Worm (Caenorhabditis elegans) whole organism, L3 larva: Measurements from ENCODE around the gene Y27F2A.9.
"Not testable (repeated sequence)": the region's sequence is repeated elsewhere in the genome, so short reads cannot be mapped to it uniquely, and the experiment has no call there.

Experiments used
- R02D3.7 ChIP-seq: fragments of 150-350 bp; optimal IDR thresholded peaks from 2 replicates; lab custom pipeline; 2014; ENCODE audit warnings: missing biosample characterization, missing genetic modification characterization
- ceh-16 ChIP-seq: sonication (generic microtip); optimal IDR thresholded peaks from 2 replicates; lab custom pipeline; 2017; ENCODE audit warnings: missing biosample characterization, missing genetic modification characterization
- ceh-28 ChIP-seq: fragments of 150-350 bp; optimal IDR thresholded peaks from 2 replicates; lab custom pipeline; 2014; ENCODE audit warnings: missing biosample characterization, missing genetic modification reagents, missing genetic modification characterization
- ceh-82 ChIP-seq: fragments of 150-350 bp; optimal IDR thresholded peaks from 2 replicates; lab custom pipeline; 2014; ENCODE audit warnings: missing biosample characterization, missing genetic modification characterization
- ceh-9 ChIP-seq: sonication (generic microtip); optimal IDR thresholded peaks from 2 replicates; lab custom pipeline; 2018; ENCODE audit warnings: missing biosample characterization, missing genetic modification characterization
- egl-27 ChIP-seq: sonication (generic microtip); optimal IDR thresholded peaks from 4 replicates; lab custom pipeline; 2017; ENCODE audit warnings: missing biosample characterization, missing genetic modification reagents, missing genetic modification characterization
- elt-1 ChIP-seq: fragments of 150-350 bp; optimal IDR thresholded peaks from 2 replicates; lab custom pipeline; 2014; ENCODE audit warnings: missing biosample characterization, missing genetic modification characterization
- elt-2 ChIP-seq: sonication (generic microtip); optimal IDR thresholded peaks from 2 replicates; lab custom pipeline; 2016; ENCODE audit warnings: missing genetic modification reagents, mild to moderate bottlenecking, missing genetic modification characterization, missing compliant biosample characterization
- elt-3 ChIP-seq, 3 experiments: fragments of 150-350 bp in 1 of 3; sonication (generic microtip) in 2 of 3; optimal IDR thresholded peaks; 2 replicates in 2 of 3; 4 replicates in 1 of 3; lab custom pipeline; 2014 to 2017; ENCODE audit warnings: missing biosample characterization in 3 of 3, missing genetic modification characterization in 3 of 3
- fkh-10 ChIP-seq: sonication (generic microtip); optimal IDR thresholded peaks from 2 replicates; lab custom pipeline; 2017; ENCODE audit warnings: missing biosample characterization, missing genetic modification reagents, missing genetic modification characterization
- fkh-2 ChIP-seq: fragments of 150-350 bp; optimal IDR thresholded peaks from 2 replicates; lab custom pipeline; 2014; ENCODE audit warnings: missing biosample characterization, missing genetic modification reagents, missing genetic modification characterization
- hmg-11 ChIP-seq: sonication (generic microtip); optimal IDR thresholded peaks from 2 replicates; lab custom pipeline; 2016; ENCODE audit warnings: missing genetic modification characterization, missing compliant biosample characterization
- lin-15B ChIP-seq: fragments of 150-350 bp; optimal IDR thresholded peaks from 2 replicates; lab custom pipeline; 2014; ENCODE audit warnings: missing biosample characterization, missing genetic modification characterization
- lin-39 ChIP-seq: fragments of 150-350 bp; optimal IDR thresholded peaks from 2 replicates; lab custom pipeline; 2018; ENCODE audit warnings: missing biosample characterization, missing genetic modification reagents, missing genetic modification characterization
- lsy-12 ChIP-seq: sonication (generic microtip); optimal IDR thresholded peaks from 2 replicates; lab custom pipeline; 2016; ENCODE audit warnings: mild to moderate bottlenecking, missing genetic modification characterization, missing compliant biosample characterization
- mdl-1 ChIP-seq: fragments of 150-350 bp; optimal IDR thresholded peaks from 2 replicates; lab custom pipeline; 2014; ENCODE audit warnings: missing biosample characterization, missing genetic modification characterization
- nhr-11 ChIP-seq: fragments of 150-350 bp; optimal IDR thresholded peaks from 2 replicates; lab custom pipeline; 2014; ENCODE audit warnings: missing biosample characterization, missing genetic modification characterization
- nhr-12 ChIP-seq: fragments of 150-350 bp; optimal IDR thresholded peaks from 2 replicates; lab custom pipeline; 2014; ENCODE audit warnings: missing biosample characterization, missing genetic modification characterization
- nhr-23 ChIP-seq: fragments of 150-350 bp; optimal IDR thresholded peaks from 2 replicates; lab custom pipeline; 2014; ENCODE audit warnings: missing biosample characterization, missing genetic modification reagents, missing genetic modification characterization
- nhr-237 ChIP-seq: fragments of 150-350 bp; optimal IDR thresholded peaks from 2 replicates; lab custom pipeline; 2014; ENCODE audit warnings: missing biosample characterization, missing genetic modification characterization
- nhr-43 ChIP-seq: sonication (generic microtip); optimal IDR thresholded peaks from 2 replicates; lab custom pipeline; 2016; ENCODE audit warnings: mild to moderate bottlenecking, missing genetic modification characterization, missing compliant biosample characterization; ENCODE audit not compliant: poor library complexity, severe bottlenecking
- pha-4 ChIP-seq: fragments of 150-350 bp; optimal IDR thresholded peaks from 2 replicates; lab custom pipeline; 2014; ENCODE audit warnings: missing biosample characterization, missing genetic modification reagents, missing genetic modification characterization
- pqm-1 ChIP-seq: fragments of 150-350 bp; optimal IDR thresholded peaks from 2 replicates; lab custom pipeline; 2017; ENCODE audit warnings: missing biosample characterization, missing genetic modification characterization, inconsistent platforms
- unc-39 ChIP-seq: sonication (generic microtip); optimal IDR thresholded peaks from 4 replicates; lab custom pipeline; 2017; ENCODE audit warnings: missing biosample characterization, missing genetic modification characterization
- unc-62 ChIP-seq: fragments of 150-350 bp; sonication (generic microtip); optimal IDR thresholded peaks from 4 replicates; lab custom pipeline; 2014; ENCODE audit warnings: missing biosample characterization, missing genetic modification reagents, missing genetic modification characterization
- zag-1 ChIP-seq: fragments of 150-350 bp; optimal IDR thresholded peaks from 2 replicates; lab custom pipeline; 2014; ENCODE audit warnings: missing biosample characterization, missing genetic modification characterization
- ztf-4 ChIP-seq: fragments of 150-350 bp; optimal IDR thresholded peaks from 2 replicates; lab custom pipeline; 2014; ENCODE audit warnings: missing biosample characterization, missing genetic modification characterization

Gene Y27F2A.9

DNA sequence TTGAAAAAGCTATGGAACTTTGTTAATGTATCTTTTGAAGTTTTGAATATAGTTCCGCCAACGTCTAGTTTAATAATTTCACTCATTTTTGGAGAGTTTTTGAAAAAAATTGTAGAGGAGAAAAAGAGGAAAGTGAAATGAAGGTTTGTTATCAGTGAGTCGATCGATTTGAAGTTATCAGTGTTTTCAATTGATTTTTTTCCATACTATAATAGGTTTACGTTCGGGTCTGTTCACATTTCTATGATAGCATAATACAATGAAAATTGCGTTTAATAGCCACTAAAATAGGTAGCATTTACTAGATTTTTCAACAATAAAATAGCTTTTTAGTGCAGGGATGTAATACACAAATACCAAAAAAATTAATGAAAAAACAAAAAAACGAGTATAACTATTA lies 33.8 kb upstream of the Y27F2A.9 start, which contains the start of gene ZC239.16:
ZC239.16 (minus strand) TSS at position 120 of the 400 bp plus-strand sequence.
- no peak for TF ChIP-seq hmg-11 (tag; lab: Kevin White, UChicago)
- TF ChIP-seq ceh-82: no peak
- no peak for TF ChIP-seq nhr-12 (tag; lab: Kevin White, UChicago)
- TF ChIP-seq ceh-9 (tag; lab: Kevin White, UChicago): no peak
- peak; percentile 73 for TF ChIP-seq elt-2 (tag; lab: Kevin White, UChicago)
- TF ChIP-seq mdl-1 (tag; lab: Kevin White, UChicago): no peak
- peak; percentile 35 for TF ChIP-seq pha-4 (tag; lab: Kevin White, UChicago)
- no peak for TF ChIP-seq unc-39 (tag; lab: Kevin White, UChicago)
- TF ChIP-seq elt-1: no peak
- TF ChIP-seq pqm-1 (tag; lab: Kevin White, UChicago): peak; percentile 55
- TF ChIP-seq nhr-237 (tag; lab: Kevin White, UChicago): no peak
- no peak for TF ChIP-seq fkh-10 (GFP tag; lab: Kevin White, UChicago)

DNA sequence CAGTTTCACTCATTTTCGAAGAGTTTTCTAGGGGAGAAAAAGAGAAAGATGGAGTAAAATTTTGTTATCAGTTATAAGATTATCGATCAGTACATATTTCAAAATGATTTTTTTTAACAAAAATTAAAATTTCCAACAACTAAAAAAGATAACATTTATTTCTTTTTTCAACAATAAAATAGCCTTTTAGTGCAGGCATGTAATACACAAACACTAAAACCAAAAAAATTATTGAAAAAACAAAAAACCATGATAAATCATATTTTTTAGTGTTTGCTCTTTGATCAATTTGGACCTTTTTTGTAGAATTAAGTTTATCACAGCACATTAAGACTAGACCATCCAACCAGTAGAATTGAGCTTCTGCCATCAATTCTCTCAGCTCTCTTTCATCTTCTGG lies 33.2 kb upstream of the Y27F2A.9 start, which contains the start of gene ZC239.15:
ZC239.15 (minus strand) TSS at position 101 of the 400 bp plus-strand sequence.
- TF ChIP-seq elt-2 (tag; lab: Kevin White, UChicago): peak; percentile 20
- no peak for TF ChIP-seq nhr-11 (tag; lab: Kevin White, UChicago)

DNA sequence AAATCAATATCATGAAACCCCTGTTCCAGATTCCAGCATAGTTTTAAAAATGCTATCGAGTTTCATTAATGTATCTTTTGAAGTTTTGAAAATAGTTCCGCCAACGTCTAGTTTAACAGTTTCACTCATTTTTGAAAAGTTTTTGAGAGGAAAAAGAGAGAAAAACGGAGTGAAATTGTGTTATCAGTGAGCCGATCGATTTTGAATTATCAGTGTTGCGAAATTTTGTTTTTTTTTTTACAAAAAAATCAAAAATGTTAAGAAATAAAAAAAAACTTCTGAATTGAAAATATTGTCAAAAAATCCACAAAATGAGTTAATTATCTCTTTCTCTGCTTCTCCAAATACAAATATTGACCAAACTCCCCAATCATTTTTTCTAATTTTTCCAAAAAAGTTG lies 31.2 kb upstream of the Y27F2A.9 start, which contains the start of gene ZC239.13:
ZC239.13 (minus strand) TSS at position 154 of the 400 bp plus-strand sequence.
- TF ChIP-seq nhr-23 (tag; lab: Kevin White, UChicago) (no peak), nhr-12 (tag; lab: Kevin White, UChicago) (no peak), elt-2 (tag; lab: Kevin White, UChicago) (peak; percentile 39), fkh-10 (GFP tag; lab: Kevin White, UChicago) (no peak), ztf-4 (tag; lab: Kevin White, UChicago) (no peak)
- TF ChIP-seq, all 47 proteins: peak for 1

DNA sequence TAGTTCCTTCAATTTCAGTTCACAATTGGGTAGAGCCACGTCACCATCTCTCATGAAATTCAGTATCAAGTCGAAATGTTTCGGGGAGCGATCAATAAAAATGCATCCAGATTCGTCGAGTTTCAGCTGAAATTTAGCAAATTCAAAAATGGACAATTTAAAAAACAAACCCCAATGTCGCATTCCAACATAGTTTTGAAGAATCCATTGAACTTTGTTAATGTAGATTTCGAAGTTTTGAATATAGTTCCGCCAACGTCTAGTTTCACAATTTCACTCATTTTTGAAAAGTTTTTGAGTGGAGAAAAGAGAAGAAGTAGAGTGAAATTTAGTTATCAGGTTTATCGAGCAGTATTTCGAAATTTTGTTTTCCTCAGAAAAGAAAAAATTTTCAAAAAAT lies 30.3 kb upstream of the Y27F2A.9 start, which contains the start of gene ZC239.14:
ZC239.14 (minus strand) TSS at position 305 of the 400 bp plus-strand sequence.
- TF ChIP-seq fkh-2 (tag; lab: Kevin White, UChicago) (no peak), nhr-23 (tag; lab: Kevin White, UChicago) (no peak), hmg-11 (tag; lab: Kevin White, UChicago) (no peak), lin-39 (tag; lab: Kevin White, UChicago) (no peak), lsy-12 (tag; lab: Kevin White, UChicago) (no peak), ceh-82 (no peak), R02D3.7 (no peak), pha-4 (tag; lab: Kevin White, UChicago) (no peak), unc-62 (GFP tag; lab: Kevin White, UChicago) (no peak), ceh-9 (tag; lab: Kevin White, UChicago) (no peak), lin-15B (tag; lab: Kevin White, UChicago) (no peak), ceh-28 (tag; lab: Kevin White, UChicago) (no peak), unc-39 (tag; lab: Kevin White, UChicago) (no peak)

DNA sequence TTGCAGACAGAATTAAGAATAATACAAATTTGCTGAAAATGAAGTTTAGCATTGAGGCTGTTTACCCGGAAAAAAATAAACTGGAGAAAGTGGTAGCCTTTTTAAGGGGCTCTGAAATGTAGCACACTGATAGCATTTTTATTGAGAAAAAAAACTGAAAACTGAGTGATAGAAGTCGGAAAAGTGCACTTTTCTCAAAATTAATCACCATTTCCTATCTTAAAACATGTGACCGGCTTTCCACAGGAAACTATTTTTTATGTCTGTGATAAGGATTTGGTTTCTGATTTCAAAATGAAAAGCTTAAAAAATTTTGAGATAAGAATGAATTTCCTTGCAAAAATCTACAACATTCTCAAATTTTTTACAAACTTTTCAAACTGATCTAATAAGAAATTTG lies 29.3 kb upstream of the Y27F2A.9 start, which contains the start of gene ZC239.22:
ZC239.22 (minus strand) TSS at position 101 of the 400 bp plus-strand sequence.
- no peak for TF ChIP-seq zag-1 (tag; lab: Kevin White, UChicago)
- peak; percentile 15 for TF ChIP-seq elt-2 (tag; lab: Kevin White, UChicago)

DNA sequence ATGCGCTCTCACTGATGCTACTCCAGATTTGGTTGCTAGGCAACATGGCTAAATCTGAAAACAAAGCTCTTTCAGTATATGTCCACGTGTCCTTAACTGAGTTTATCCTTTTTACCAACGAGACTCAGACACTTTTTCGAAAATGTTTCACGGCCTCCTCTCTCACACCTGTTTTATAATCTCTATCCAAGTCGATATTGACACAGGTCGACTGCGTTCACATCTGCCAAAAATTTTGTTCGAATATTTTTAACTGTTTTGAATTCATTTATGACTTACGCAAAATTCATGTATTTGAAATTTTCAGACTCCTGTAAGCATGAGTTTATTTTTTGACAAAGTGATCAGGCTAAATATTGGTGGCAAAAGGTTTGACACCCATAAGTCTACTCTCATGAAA lies 24.3 kb upstream of the Y27F2A.9 start, which contains the start of gene ZC239.3:
ZC239.3 (plus strand) TSS at position 301 of the 400 bp plus-strand sequence.
- TF ChIP-seq elt-3 (tag; optimal IDR thresholded peaks at IDR 0.05; lab: Kevin White, UChicago); hmg-11 (tag; lab: Kevin White, UChicago); fkh-10 (GFP tag; lab: Kevin White, UChicago): not testable (repeated sequence)
- TF ChIP-seq, all 47 proteins: peak for 0; not testable (repeated sequence) for 47

DNA sequence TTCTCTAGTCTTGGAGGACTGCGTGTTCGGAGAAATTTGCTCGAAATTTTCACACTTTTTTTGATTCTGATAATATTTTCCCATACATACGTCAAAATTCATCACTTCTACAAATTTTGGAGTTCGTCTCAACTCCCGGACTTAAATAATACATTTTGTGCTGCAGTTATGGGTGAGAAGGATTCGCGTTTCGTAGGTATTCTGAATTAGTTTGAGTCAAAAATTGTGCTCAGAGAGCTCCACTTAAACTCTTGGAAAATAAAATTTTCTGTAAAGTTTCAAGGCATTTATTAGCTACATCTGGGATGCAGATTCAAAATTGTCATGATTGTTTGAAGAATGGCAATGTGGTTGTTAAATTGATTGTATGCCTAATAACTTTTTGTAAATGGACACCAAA lies 22.5 kb upstream of the Y27F2A.9 start, which contains the start of gene ZC239.4:
ZC239.4 (plus strand) TSS at position 301 of the 400 bp plus-strand sequence.
- no peak for TF ChIP-seq ceh-16 (tag; lab: Kevin White, UChicago)
- TF ChIP-seq pha-4 (tag; lab: Kevin White, UChicago): no peak
- TF ChIP-seq fkh-10 (GFP tag; lab: Kevin White, UChicago): no peak
- no peak for TF ChIP-seq nhr-43 (tag; lab: Kevin White, UChicago)
- TF ChIP-seq egl-27 (tag; lab: Kevin White, UChicago): no peak
- TF ChIP-seq, all 47 proteins: peak for 0
